Fruit fly (Drosophila melanogaster) whole organism, pupa: ENCODE results near the gene pcm.

Experiments used
- CG10348 ChIP-seq: fragments of 200-800 bp; sonication (Bioruptor generic); IDR thresholded peaks from 2 replicates; pipeline ENCODE4 v1.3.6; 2022; ENCODE audit warnings: missing biosample characterization, missing genetic modification characterization
- CG12605 ChIP-seq: fragments of 200-800 bp; sonication (Bioruptor generic); IDR thresholded peaks from 2 replicates; pipeline ENCODE4 v1.3.6; 2022; ENCODE audit warnings: missing biosample characterization, missing genetic modification characterization
- CG13204 ChIP-seq: fragments of 200-800 bp; sonication (Bioruptor generic); optimal IDR thresholded peaks from 2 replicates; lab custom pipeline; 2018; ENCODE audit warnings: missing biosample characterization, mild to moderate bottlenecking, missing genetic modification characterization, moderate library complexity
- CG14655 ChIP-seq: fragments of 200-800 bp; sonication (Bioruptor generic); optimal IDR thresholded peaks from 3 replicates; lab custom pipeline; 2017; ENCODE audit warnings: mild to moderate bottlenecking, missing biosample characterization, missing genetic modification reagents, missing genetic modification characterization
- CG15710 ChIP-seq: fragments of 200-800 bp; sonication (Bioruptor generic); optimal IDR thresholded peaks from 2 replicates; lab custom pipeline; 2018; ENCODE audit warnings: missing biosample characterization, mild to moderate bottlenecking, missing genetic modification characterization, moderate library complexity
- CG17806 ChIP-seq: fragments of 200-800 bp; sonication (Bioruptor generic); optimal IDR thresholded peaks from 2 replicates; lab custom pipeline; 2018; ENCODE audit warnings: missing biosample characterization, mild to moderate bottlenecking, missing genetic modification characterization, moderate library complexity
- CG32121 ChIP-seq: fragments of 200-800 bp; sonication (Bioruptor generic); IDR thresholded peaks from 2 replicates; pipeline ENCODE4 v1.3.6; 2022; ENCODE audit warnings: missing biosample characterization, missing genetic modification characterization
- CG34367 ChIP-seq: fragments of 200-800 bp; sonication (Bioruptor generic); optimal IDR thresholded peaks from 2 replicates; lab custom pipeline; 2018; ENCODE audit warnings: missing biosample characterization, mild to moderate bottlenecking, missing genetic modification characterization
- CG4496 ChIP-seq: fragments of 200-800 bp; sonication (Bioruptor generic); IDR thresholded peaks from 3 replicates; pipeline ENCODE4 v1.3.6; 2022; ENCODE audit warnings: missing biosample characterization, missing genetic modification characterization
- CG8159 ChIP-seq: fragments of 200-800 bp; sonication (Bioruptor generic); optimal IDR thresholded peaks from 3 replicates; lab custom pipeline; 2018; ENCODE audit warnings: missing biosample characterization, mild to moderate bottlenecking, missing genetic modification characterization, moderate library complexity
- CG8301 ChIP-seq: fragments of 200-800 bp; sonication (Bioruptor generic); optimal IDR thresholded peaks from 2 replicates; lab custom pipeline; 2018; ENCODE audit warnings: missing biosample characterization, mild to moderate bottlenecking, missing genetic modification characterization
- CG9948 ChIP-seq: fragments of 200-800 bp; sonication (Bioruptor generic); optimal IDR thresholded peaks from 2 replicates; lab custom pipeline; 2018; ENCODE audit warnings: missing biosample characterization, mild to moderate bottlenecking, missing genetic modification characterization, moderate library complexity
- D1 ChIP-seq: fragments of 200-800 bp; sonication (Bioruptor generic); optimal IDR thresholded peaks from 2 replicates; lab custom pipeline; 2018; ENCODE audit warnings: missing biosample characterization, mild to moderate bottlenecking, missing genetic modification characterization, moderate library complexity
- EcR ChIP-seq: fragments of 200-800 bp; sonication (Bioruptor generic); optimal IDR thresholded peaks from 3 replicates; lab custom pipeline; 2019; ENCODE audit warnings: missing biosample characterization, missing genetic modification characterization, mild to moderate bottlenecking, moderate library complexity, missing genetic modification reagents
- Ets98B ChIP-seq: fragments of 200-800 bp; sonication (Bioruptor generic); IDR thresholded peaks from 2 replicates; pipeline ENCODE4 v1.3.6; 2022; ENCODE audit warnings: missing biosample characterization, missing genetic modification characterization
- Pif1A ChIP-seq: fragments of 200-800 bp; sonication (Bioruptor generic); optimal IDR thresholded peaks from 3 replicates; lab custom pipeline; 2016; ENCODE audit warnings: missing biosample characterization, missing genetic modification characterization
- Pif1B ChIP-seq: fragments of 200-800 bp; sonication (Bioruptor generic); optimal IDR thresholded peaks from 3 replicates; lab custom pipeline; 2016; ENCODE audit warnings: missing biosample characterization, missing genetic modification characterization
- Snoo ChIP-seq: fragments of 200-800 bp; sonication (Bioruptor generic); optimal IDR thresholded peaks from 3 replicates; lab custom pipeline; 2017; ENCODE audit warnings: missing biosample characterization, mild to moderate bottlenecking, missing genetic modification characterization, inconsistent platforms
- fd96Ca ChIP-seq: fragments of 200-800 bp; sonication (Bioruptor generic); IDR thresholded peaks from 3 replicates; pipeline ENCODE4 v1.3.6; 2022; ENCODE audit warnings: missing biosample characterization, missing genetic modification characterization
- gl ChIP-seq: fragments of 200-800 bp; sonication (Bioruptor generic); optimal IDR thresholded peaks from 2 replicates; lab custom pipeline; 2018; ENCODE audit warnings: missing biosample characterization, mild to moderate bottlenecking, missing genetic modification characterization
- rn ChIP-seq: fragments of 200-800 bp; sonication (Bioruptor generic); IDR thresholded peaks from 2 replicates; pipeline ENCODE4 v1.3.6; 2022; ENCODE audit warnings: missing biosample characterization, missing genetic modification characterization

pcm gene

dm6 chrX:19520376-19520775 is 28.6 kb upstream of the pcm start:
- TF ChIP-seq CG32121 (GFP tag; lab: Robert Waterston, UW) (no peak), CG34367 (tag; lab: Kevin White, UChicago) (no peak), CG8301 (tag; lab: Kevin White, UChicago) (no peak), CG15710 (no peak), Ets98B (GFP tag; lab: Robert Waterston, UW) (no peak), Snoo (tag; lab: Kevin White, UChicago) (no peak), gl (tag; lab: Kevin White, UChicago) (no peak), Pif1A (GFP tag; lab: Kevin White, UChicago) (no peak), CG4496 (GFP tag; lab: Robert Waterston, UW) (no peak), CG13204 (no peak), fd96Ca (GFP tag; lab: Robert Waterston, UW) (no peak)

- TF ChIP-seq Ets98B (GFP tag; lab: Robert Waterston, UW) (no peak), Snoo (tag; lab: Kevin White, UChicago) (no peak), CG4496 (GFP tag; lab: Robert Waterston, UW) (no peak), CG12605 (GFP tag; lab: Robert Waterston, UW) (no peak), CG8159 (tag; lab: Kevin White, UChicago) (no peak), CG15710 (no peak), fd96Ca (GFP tag; lab: Robert Waterston, UW) (no peak), CG8301 (tag; lab: Kevin White, UChicago) (no peak), D1 (tag; lab: Kevin White, UChicago) (no peak), rn (GFP tag; lab: Robert Waterston, UW) (no peak)
- TF ChIP-seq, all 21 proteins: peak for 0
These were observed 18.4 kb upstream of the pcm start for dm6 chrX:19510204-19510603.

DNA sequence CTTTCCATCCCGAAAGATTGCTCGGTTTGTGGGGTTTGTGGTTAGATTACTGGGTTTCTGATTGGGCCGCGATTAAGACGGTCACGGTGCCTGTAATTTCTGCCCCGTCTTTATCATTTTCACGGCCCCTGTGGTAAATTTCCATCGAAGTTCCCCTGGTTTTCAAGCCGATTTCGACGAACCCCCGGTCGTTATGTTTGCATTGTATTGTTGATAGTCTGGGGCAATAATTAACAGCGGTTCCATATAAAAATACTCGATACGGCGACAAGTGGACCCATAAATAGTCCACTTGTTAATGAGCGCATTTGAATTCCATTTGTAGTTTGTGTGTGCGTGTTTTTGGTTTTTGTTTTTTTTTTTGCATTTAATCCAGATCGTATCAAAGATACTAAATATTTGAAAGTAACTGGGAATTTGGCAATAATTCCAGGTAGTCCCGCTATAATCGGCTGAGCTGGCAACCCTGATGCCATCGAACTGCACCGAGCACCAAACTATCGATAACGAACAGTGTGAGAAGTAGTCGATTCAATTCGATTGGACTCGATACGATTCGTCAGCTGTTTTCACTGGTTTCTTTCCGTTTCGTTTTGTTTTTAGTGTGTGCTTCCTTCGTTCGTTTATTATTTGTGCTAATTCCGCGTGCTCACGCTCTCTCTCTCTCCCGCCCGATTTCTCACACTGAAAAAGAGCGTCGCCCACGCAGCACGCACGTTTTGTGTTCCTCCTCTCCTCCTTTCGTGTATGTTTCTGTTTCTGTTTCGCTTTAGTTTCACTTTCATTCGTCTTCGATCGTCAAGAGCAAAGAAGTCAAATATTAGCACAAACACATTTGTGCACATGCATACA is 13.7 kb upstream of the pcm start:
- TF ChIP-seq fd96Ca (GFP tag; lab: Robert Waterston, UW) (0 out of 3 replicates have a peak, but pooled peaks have one; percentile 40), Pif1A (GFP tag; lab: Kevin White, UChicago) (no peak), CG32121 (GFP tag; lab: Robert Waterston, UW) (0 out of 2 replicates have a peak, but pooled peaks have one; percentile 24), Ets98B (GFP tag; lab: Robert Waterston, UW) (peak; percentile 20; the same call in 1 of the 2 replicates), CG4496 (GFP tag; lab: Robert Waterston, UW) (peak; percentile 58; the same call in 2 of the 3 replicates)
- TF ChIP-seq, all 21 proteins: peak for 4

- no peak for TF ChIP-seq rn (GFP tag; lab: Robert Waterston, UW)
- TF ChIP-seq gl (tag; lab: Kevin White, UChicago) = no peak
- no peak for TF ChIP-seq CG9948 (tag; lab: Kevin White, UChicago)
- no peak for TF ChIP-seq CG17806 (tag; lab: Kevin White, UChicago)
These were observed 12.5 kb upstream of the pcm start for dm6 chrX:19504170-19504765.

dm6 chrX:19501274-19501673 is 9.5 kb upstream of the pcm start:
- TF ChIP-seq CG17806 (tag; lab: Kevin White, UChicago) (no peak), CG13204 (peak; percentile 63), CG4496 (GFP tag; lab: Robert Waterston, UW) (no peak), CG9948 (tag; lab: Kevin White, UChicago) (no peak), D1 (tag; lab: Kevin White, UChicago) (no peak), EcR (GFP tag; lab: Kevin White, UChicago) (peak; percentile 33), Ets98B (GFP tag; lab: Robert Waterston, UW) (no peak), Snoo (tag; lab: Kevin White, UChicago) (no peak), rn (GFP tag; lab: Robert Waterston, UW) (no peak), CG15710 (no peak), CG8301 (tag; lab: Kevin White, UChicago) (no peak), fd96Ca (GFP tag; lab: Robert Waterston, UW) (no peak), Pif1B (GFP tag; lab: Kevin White, UChicago) (no peak), CG14655 (GFP tag; lab: Kevin White, UChicago) (no peak), CG12605 (GFP tag; lab: Robert Waterston, UW) (no peak), gl (tag; lab: Kevin White, UChicago) (no peak)

dm6 chrX:19498755-19499321 is 7.0 kb upstream of the pcm start:
- TF ChIP-seq Pif1B (GFP tag; lab: Kevin White, UChicago) (no peak), CG14655 (GFP tag; lab: Kevin White, UChicago) (no peak), CG9948 (tag; lab: Kevin White, UChicago) (no peak), CG32121 (GFP tag; lab: Robert Waterston, UW) (no peak), Pif1A (GFP tag; lab: Kevin White, UChicago) (no peak), CG15710 (no peak), CG13204 (no peak), Snoo (tag; lab: Kevin White, UChicago) (no peak), CG8159 (tag; lab: Kevin White, UChicago) (no peak), EcR (GFP tag; lab: Kevin White, UChicago) (no peak), D1 (tag; lab: Kevin White, UChicago) (no peak), fd96Ca (GFP tag; lab: Robert Waterston, UW) (no peak), CG34367 (tag; lab: Kevin White, UChicago) (no peak), Ets98B (GFP tag; lab: Robert Waterston, UW) (no peak), CG8301 (tag; lab: Kevin White, UChicago) (no peak), CG17806 (tag; lab: Kevin White, UChicago) (no peak), gl (tag; lab: Kevin White, UChicago) (no peak), CG10348 (GFP tag; lab: Robert Waterston, UW) (no peak)
